Worm (Caenorhabditis elegans) whole organism, L4 larva: ENCODE data around the gene T06D8.9.

Source experiments
- F37D6.2 ChIP-seq: sonication (generic microtip); optimal IDR thresholded peaks from 2 replicates; lab custom pipeline; 2016; ENCODE audit warnings: mild to moderate bottlenecking, missing genetic modification characterization, missing compliant biosample characterization
- F44E2.7 ChIP-seq: fragments of 200-800 bp; sonication (Bioruptor generic); IDR thresholded peaks from 2 replicates; pipeline ENCODE4 v2.1.2; 2022; ENCODE audit warnings: missing genetic modification characterization, missing compliant biosample characterization
- F49E8.2 ChIP-seq: sonication (generic microtip); optimal IDR thresholded peaks from 2 replicates; lab custom pipeline; 2016; ENCODE audit warnings: missing compliant biosample characterization, mild to moderate bottlenecking, missing genetic modification characterization, borderline replicate concordance
- T26A8.4 ChIP-seq: fragments of 200-800 bp; sonication (Bioruptor generic); IDR thresholded peaks from 2 replicates; pipeline ENCODE4 v1.3.6; 2022; ENCODE audit warnings: missing genetic modification characterization, missing compliant biosample characterization
- Y5F2A.4 ChIP-seq: fragments of 200-800 bp; sonication (Bioruptor generic); optimal IDR thresholded peaks from 2 replicates; lab custom pipeline; 2018; ENCODE audit warnings: mild to moderate bottlenecking, missing genetic modification characterization, missing compliant biosample characterization
- ZK546.5 ChIP-seq, 2 experiments: sonication (generic microtip); optimal IDR thresholded peaks; 2 replicates each; lab custom pipeline; 2017; ENCODE audit warnings: missing biosample characterization in 2 of 2, missing genetic modification characterization in 2 of 2
- aly-2 ChIP-seq: sonication (generic microtip); optimal IDR thresholded peaks from 2 replicates; lab custom pipeline; 2018; ENCODE audit warnings: missing biosample characterization, missing genetic modification characterization
- arid-1 ChIP-seq: fragments of 200-800 bp; sonication (Bioruptor generic); conservative IDR thresholded peaks from 2 replicates; pipeline ENCODE4 v1.3.6; 2022; ENCODE audit warnings: missing genetic modification reagents, missing genetic modification characterization, missing compliant biosample characterization
- ceh-20 ChIP-seq: fragments of 200-800 bp; sonication (Bioruptor generic); IDR thresholded peaks from 2 replicates; pipeline ENCODE4 v1.3.6; 2022; ENCODE audit warnings: missing genetic modification reagents, missing genetic modification characterization, missing compliant biosample characterization
- ceh-28 ChIP-seq: fragments of 150-350 bp; optimal IDR thresholded peaks from 2 replicates; lab custom pipeline; 2014; ENCODE audit warnings: missing biosample characterization, missing genetic modification reagents, missing genetic modification characterization
- ceh-32 ChIP-seq: sonication (generic microtip); optimal IDR thresholded peaks from 2 replicates; lab custom pipeline; 2016; ENCODE audit warnings: mild to moderate bottlenecking, missing genetic modification characterization, missing compliant biosample characterization; ENCODE audit not compliant: poor library complexity
- ceh-62 ChIP-seq: sonication (generic microtip); optimal IDR thresholded peaks from 2 replicates; lab custom pipeline; 2017; ENCODE audit warnings: missing biosample characterization, missing genetic modification characterization
- ces-1 ChIP-seq: fragments of 150-350 bp; sonication (generic microtip); optimal IDR thresholded peaks from 4 replicates; lab custom pipeline; 2014; ENCODE audit warnings: missing biosample characterization, missing genetic modification reagents, missing genetic modification characterization
- cey-2 ChIP-seq: sonication (generic microtip); optimal IDR thresholded peaks from 3 replicates; lab custom pipeline; 2017; ENCODE audit warnings: missing genetic modification characterization, mild to moderate bottlenecking, missing compliant biosample characterization, antibody characterized with exemption, borderline replicate concordance; ENCODE audit not compliant: insufficient read depth
- ctbp-1 ChIP-seq: fragments of 200-800 bp; sonication (Bioruptor generic); IDR thresholded peaks from 2 replicates; pipeline ENCODE4 v1.3.6; 2022; ENCODE audit warnings: missing genetic modification reagents, missing genetic modification characterization, missing compliant biosample characterization
- dmd-8 ChIP-seq: fragments of 200-800 bp; sonication (Bioruptor generic); IDR thresholded peaks from 2 replicates; pipeline ENCODE4 v1.3.6; 2022; ENCODE audit warnings: missing genetic modification characterization, missing compliant biosample characterization
- dmd-9 ChIP-seq: fragments of 200-800 bp; sonication (Bioruptor generic); IDR thresholded peaks from 2 replicates; pipeline ENCODE4 v1.3.6; 2022; ENCODE audit warnings: missing genetic modification reagents, missing genetic modification characterization, missing compliant biosample characterization
- dpl-1 ChIP-seq: fragments of 150-350 bp; optimal IDR thresholded peaks from 2 replicates; lab custom pipeline; 2014; ENCODE audit warnings: missing biosample characterization, missing genetic modification reagents, missing genetic modification characterization
- duxl-1 ChIP-seq: sonication (generic microtip); optimal IDR thresholded peaks from 2 replicates; lab custom pipeline; 2016; ENCODE audit warnings: mild to moderate bottlenecking, missing genetic modification characterization, moderate library complexity, missing compliant biosample characterization; ENCODE audit not compliant: poor library complexity
- fkh-10 ChIP-seq: fragments of 150-350 bp; optimal IDR thresholded peaks from 2 replicates; lab custom pipeline; 2014; ENCODE audit warnings: missing biosample characterization, missing genetic modification reagents, missing genetic modification characterization
- fos-1 ChIP-seq: fragments of 150-350 bp; optimal IDR thresholded peaks from 2 replicates; lab custom pipeline; 2014; ENCODE audit warnings: missing biosample characterization, missing genetic modification characterization
- gei-8 ChIP-seq: fragments of 200-800 bp; sonication (Bioruptor generic); optimal IDR thresholded peaks from 2 replicates; lab custom pipeline; 2018; ENCODE audit warnings: mild to moderate bottlenecking, missing genetic modification characterization, missing compliant biosample characterization
- hif-1 ChIP-seq, 2 experiments: sonication (generic microtip); optimal IDR thresholded peaks; 2 replicates each; lab custom pipeline; 2016 to 2017; ENCODE audit warnings: missing compliant biosample characterization in 2 of 2, missing genetic modification characterization in 2 of 2, missing genetic modification reagents in 2 of 2, missing genotype in 2 of 2, mild to moderate bottlenecking in 1 of 2
- jun-1 ChIP-seq: fragments of 150-350 bp; optimal IDR thresholded peaks from 2 replicates; lab custom pipeline; 2014; ENCODE audit warnings: missing biosample characterization, missing genetic modification reagents, missing genetic modification characterization
- lin-13 ChIP-seq: fragments of 150-350 bp; optimal IDR thresholded peaks from 2 replicates; lab custom pipeline; 2014; ENCODE audit warnings: missing biosample characterization, missing genetic modification reagents, missing genetic modification characterization
- lin-38 ChIP-seq: fragments of 200-800 bp; sonication (Bioruptor generic); IDR thresholded peaks from 2 replicates; pipeline ENCODE4 v1.3.6; 2022; ENCODE audit warnings: missing genetic modification reagents, missing genetic modification characterization, missing compliant biosample characterization
- madf-5 ChIP-seq, 2 experiments: fragments of 200-800 bp; sonication (Bioruptor generic); IDR thresholded peaks; 2 replicates each; pipeline ENCODE4 v1.3.6; 2022; ENCODE audit warnings: missing compliant biosample characterization in 2 of 2, missing genetic modification characterization in 2 of 2
- mdl-1 ChIP-seq, 2 experiments: fragments of 150-350 bp in 1 of 2; sonication (generic microtip) in 1 of 2; optimal IDR thresholded peaks; 2 replicates each; lab custom pipeline; 2014 to 2017; ENCODE audit warnings: missing biosample characterization in 2 of 2, missing genetic modification characterization in 2 of 2
- mes-2 ChIP-seq: sonication (generic microtip); optimal IDR thresholded peaks from 2 replicates; lab custom pipeline; 2016; ENCODE audit warnings: missing genotype, mild to moderate bottlenecking, missing genetic modification characterization, missing compliant biosample characterization; ENCODE audit not compliant: poor library complexity, severe bottlenecking
- mxl-3 ChIP-seq: fragments of 200-800 bp; sonication (Bioruptor generic); optimal IDR thresholded peaks from 2 replicates; lab custom pipeline; 2018; ENCODE audit warnings: mild to moderate bottlenecking, missing genetic modification characterization, missing compliant biosample characterization
- nhr-111 ChIP-seq: fragments of 200-800 bp; sonication (Bioruptor generic); optimal IDR thresholded peaks from 2 replicates; lab custom pipeline; 2018; ENCODE audit warnings: mild to moderate bottlenecking, missing genetic modification characterization, missing compliant biosample characterization
- nhr-237 ChIP-seq: sonication (generic microtip); optimal IDR thresholded peaks from 2 replicates; lab custom pipeline; 2017; ENCODE audit warnings: missing biosample characterization, missing genetic modification characterization
- nhr-28 ChIP-seq: fragments of 150-350 bp; optimal IDR thresholded peaks from 2 replicates; lab custom pipeline; 2014; ENCODE audit warnings: missing biosample characterization, missing genetic modification characterization
- nhr-42 ChIP-seq: fragments of 200-800 bp; sonication (Bioruptor generic); IDR thresholded peaks from 2 replicates; pipeline ENCODE4 v1.3.6; 2022; ENCODE audit warnings: missing genetic modification characterization, missing compliant biosample characterization
- nhr-76 ChIP-seq: fragments of 150-350 bp; optimal IDR thresholded peaks from 2 replicates; lab custom pipeline; 2014; ENCODE audit warnings: missing biosample characterization, missing genetic modification characterization
- nhr-77 ChIP-seq: fragments of 150-350 bp; optimal IDR thresholded peaks from 2 replicates; lab custom pipeline; 2014; ENCODE audit warnings: missing biosample characterization, missing genetic modification characterization
- pqm-1 ChIP-seq: sonication (generic microtip); optimal IDR thresholded peaks from 2 replicates; lab custom pipeline; 2017; ENCODE audit warnings: missing biosample characterization, missing genetic modification characterization
- skn-1 ChIP-seq: fragments of 150-350 bp; optimal IDR thresholded peaks from 2 replicates; lab custom pipeline; 2014; ENCODE audit warnings: missing biosample characterization, missing genetic modification characterization
- spr-3 ChIP-seq: fragments of 200-800 bp; sonication (Bioruptor generic); optimal IDR thresholded peaks from 2 replicates; lab custom pipeline; 2018; ENCODE audit warnings: mild to moderate bottlenecking, missing genetic modification characterization, missing compliant biosample characterization
- tra-1 ChIP-seq: fragments of 200-800 bp; sonication (Bioruptor generic); IDR thresholded peaks from 2 replicates; pipeline ENCODE4 v1.3.6; 2022; ENCODE audit warnings: missing genetic modification reagents, missing genetic modification characterization, missing compliant biosample characterization
- unc-39 ChIP-seq: sonication (generic microtip); optimal IDR thresholded peaks from 2 replicates; lab custom pipeline; 2017; ENCODE audit warnings: missing biosample characterization, missing genetic modification characterization
- vab-7 ChIP-seq: fragments of 200-800 bp; sonication (Bioruptor generic); IDR thresholded peaks from 2 replicates; pipeline ENCODE4 v1.3.6; 2022; ENCODE audit warnings: missing genetic modification reagents, missing genetic modification characterization, missing compliant biosample characterization
- zfp-2 ChIP-seq: sonication (generic microtip); optimal IDR thresholded peaks from 2 replicates; lab custom pipeline; 2016; ENCODE audit warnings: mild to moderate bottlenecking, missing genetic modification characterization, missing compliant biosample characterization
- zfp-3 ChIP-seq: fragments of 200-800 bp; sonication (Bioruptor generic); conservative IDR thresholded peaks from 2 replicates; pipeline ENCODE4 v1.3.6; 2022; ENCODE audit warnings: missing genetic modification reagents, missing genetic modification characterization, missing compliant biosample characterization
- zip-11 ChIP-seq: fragments of 200-800 bp; sonication (Bioruptor generic); IDR thresholded peaks from 2 replicates; pipeline ENCODE4 v1.3.6; 2022; ENCODE audit warnings: missing genetic modification characterization, missing compliant biosample characterization
- ztf-11 ChIP-seq: fragments of 150-350 bp; optimal IDR thresholded peaks from 2 replicates; lab custom pipeline; 2014; ENCODE audit warnings: missing biosample characterization, missing genetic modification characterization
- ztf-7 ChIP-seq: fragments of 150-350 bp; optimal IDR thresholded peaks from 2 replicates; lab custom pipeline; 2014; ENCODE audit warnings: missing biosample characterization, missing genetic modification characterization

The T06D8.9 gene

ce11 chrII:11224045-11224481 lies 15.3 kb upstream of the T06D8.9 start (continued):
- TF ChIP-seq fkh-10 (GFP tag; lab: Kevin White, UChicago) (no peak), nhr-111 (no peak), ctbp-1 (GFP tag; lab: Robert Waterston, UW) (no peak), F37D6.2 (tag; lab: Kevin White, UChicago) (peak; percentile 6), dpl-1 (GFP tag; lab: Kevin White, UChicago) (peak; percentile 55), duxl-1 (tag; lab: Kevin White, UChicago) (peak; percentile 84), hif-1 (tag; optimal IDR thresholded peaks at IDR 0.05; lab: Kevin White, UChicago) (no peak), zfp-3 (no peak), ceh-62 (tag; lab: Kevin White, UChicago) (no peak), ceh-20 (0 out of 2 replicates have a peak, but pooled peaks have one; percentile 21), cey-2 (tag; lab: Kevin White, UChicago) (no peak), nhr-28 (peak; percentile 72), nhr-42 (GFP tag; lab: Robert Waterston, UW) (peak; percentile 78; the same call in 1 of the 2 replicates), ztf-7 (tag; lab: Kevin White, UChicago) (peak; percentile 31), dmd-9 (GFP tag; lab: Robert Waterston, UW) (no peak), ztf-11 (tag; lab: Kevin White, UChicago) (no peak), unc-39 (tag; lab: Kevin White, UChicago) (no peak), spr-3 (GFP tag; lab: Kevin White, UChicago) (peak; percentile 59), ceh-32 (tag; lab: Kevin White, UChicago) (no peak), mdl-1 (tag; optimal IDR thresholded peaks at IDR 0.05; lab: Kevin White, UChicago) (peak in 1 of 2 experiments; percentile 18), jun-1 (tag; lab: Kevin White, UChicago) (no peak), nhr-237 (tag; lab: Kevin White, UChicago) (peak; percentile 34), ces-1 (GFP tag; lab: Kevin White, UChicago) (no peak), vab-7 (GFP tag; lab: Robert Waterston, UW) (0 out of 2 replicates have a peak, but pooled peaks have one; percentile 5), zip-11 (GFP tag; lab: Robert Waterston, UW) (no peak), ZK546.5 (tag; optimal IDR thresholded peaks at IDR 0.05; lab: Kevin White, UChicago) (no peak), fos-1 (tag; lab: Kevin White, UChicago) (no peak), tra-1 (GFP tag; lab: Robert Waterston, UW) (peak; percentile 61; the same call in 1 of the 2 replicates), lin-38 (GFP tag; lab: Robert Waterston, UW) (peak; percentile 86), T26A8.4 (peak; percentile 93), gei-8 (GFP tag; lab: Kevin White, UChicago) (peak; percentile 24), mes-2 (tag; lab: Kevin White, UChicago) (peak; percentile 89), nhr-76 (tag; lab: Kevin White, UChicago) (no peak), aly-2 (tag; lab: Kevin White, UChicago) (no peak), nhr-77 (tag; lab: Kevin White, UChicago) (peak; percentile 47), mxl-3 (peak; percentile 71), lin-13 (GFP tag; lab: Kevin White, UChicago) (peak; percentile 82), ceh-28 (tag; lab: Kevin White, UChicago) (no peak), zfp-2 (tag; lab: Kevin White, UChicago) (no peak), madf-5 (GFP tag; IDR thresholded peaks at IDR 0.05; lab: Robert Waterston, UW) (no peak), dmd-8 (no peak), pqm-1 (tag; lab: Kevin White, UChicago) (peak; percentile 41), F49E8.2 (peak; percentile 90), Y5F2A.4 (no peak), F44E2.7 (GFP tag; lab: Robert Waterston, UW) (no peak), arid-1 (GFP tag; lab: Robert Waterston, UW) (0 out of 2 replicates have a peak, but pooled peaks have one; percentile 51), skn-1 (tag; lab: Kevin White, UChicago) (no peak)
